Worm (Caenorhabditis elegans) whole organism, late embryonic: ENCODE measurements around the gene sre-20.
A peak's percentile ranks its signal among the peaks of the same experiment; 100 is the strongest.

Experiments used
- C38D4.7 ChIP-seq: fragments of 200-800 bp; sonication (Bioruptor generic); optimal IDR thresholded peaks from 2 replicates; lab custom pipeline; 2018; ENCODE audit warnings: mild to moderate bottlenecking, missing genetic modification characterization, moderate library complexity, missing compliant biosample characterization
- T23F11.4 ChIP-seq: fragments of 200-800 bp; sonication (Bioruptor generic); optimal IDR thresholded peaks from 2 replicates; lab custom pipeline; 2018; ENCODE audit warnings: mild to moderate bottlenecking, missing genetic modification characterization, missing compliant biosample characterization
- ama-1 ChIP-seq: fragments of 150-350 bp; optimal IDR thresholded peaks from 2 replicates; lab custom pipeline; 2014
- ceh-19 ChIP-seq: fragments of 200-800 bp; sonication (Bioruptor generic); optimal IDR thresholded peaks from 2 replicates; lab custom pipeline; 2018; ENCODE audit warnings: mild to moderate bottlenecking, missing genetic modification characterization, missing compliant biosample characterization
- ceh-22 ChIP-seq: sonication (generic microtip); optimal IDR thresholded peaks from 2 replicates; lab custom pipeline; 2017; ENCODE audit warnings: missing biosample characterization, missing genetic modification characterization
- ceh-24 ChIP-seq: sonication (generic microtip); optimal IDR thresholded peaks from 2 replicates; lab custom pipeline; 2016; ENCODE audit warnings: mild to moderate bottlenecking, missing genetic modification characterization, missing compliant biosample characterization
- ceh-34 ChIP-seq: sonication (generic microtip); optimal IDR thresholded peaks from 2 replicates; lab custom pipeline; 2016; ENCODE audit warnings: mild to moderate bottlenecking, missing genetic modification characterization, missing compliant biosample characterization
- ceh-48 ChIP-seq: sonication (generic microtip); optimal IDR thresholded peaks from 2 replicates; lab custom pipeline; 2016; ENCODE audit warnings: missing genetic modification characterization, inconsistent platforms, missing compliant biosample characterization
- ceh-6 ChIP-seq: fragments of 200-800 bp; sonication (Bioruptor generic); optimal IDR thresholded peaks from 2 replicates; lab custom pipeline; 2018; ENCODE audit warnings: mild to moderate bottlenecking, missing genetic modification characterization, missing compliant biosample characterization
- che-1 ChIP-seq: sonication (generic microtip); optimal IDR thresholded peaks from 2 replicates; lab custom pipeline; 2016; ENCODE audit warnings: mild to moderate bottlenecking, missing genetic modification characterization, missing compliant biosample characterization
- dve-1 ChIP-seq: sonication (generic microtip); optimal IDR thresholded peaks from 2 replicates; lab custom pipeline; 2017; ENCODE audit warnings: antibody characterized with exemption, mild to moderate bottlenecking, missing genetic modification characterization, missing compliant biosample characterization
- elt-4 ChIP-seq: sonication (generic microtip); optimal IDR thresholded peaks from 2 replicates; lab custom pipeline; 2016; ENCODE audit warnings: missing genetic modification characterization, missing compliant biosample characterization
- ets-4 ChIP-seq: sonication (generic microtip); optimal IDR thresholded peaks from 2 replicates; lab custom pipeline; 2016; ENCODE audit warnings: missing genetic modification characterization, missing compliant biosample characterization
- eyg-1 ChIP-seq: sonication (generic microtip); optimal IDR thresholded peaks from 2 replicates; lab custom pipeline; 2016; ENCODE audit warnings: missing genotype, missing genetic modification characterization, missing compliant biosample characterization
- hlh-13 ChIP-seq: fragments of 200-800 bp; sonication (Bioruptor generic); optimal IDR thresholded peaks from 2 replicates; lab custom pipeline; 2018; ENCODE audit warnings: mild to moderate bottlenecking, missing genetic modification characterization, missing compliant biosample characterization
- hlh-30 ChIP-seq: sonication (generic microtip); optimal IDR thresholded peaks from 2 replicates; lab custom pipeline; 2017; ENCODE audit warnings: antibody characterized with exemption, missing genetic modification characterization, missing compliant biosample characterization; ENCODE audit not compliant: insufficient read depth
- lin-11 ChIP-seq: fragments of 200-800 bp; sonication (Bioruptor generic); optimal IDR thresholded peaks from 2 replicates; lab custom pipeline; 2018; ENCODE audit warnings: mild to moderate bottlenecking, missing genetic modification characterization, missing compliant biosample characterization
- madf-2 ChIP-seq: sonication (generic microtip); optimal IDR thresholded peaks from 2 replicates; lab custom pipeline; 2017; ENCODE audit warnings: missing genetic modification characterization, missing compliant biosample characterization
- mec-3 ChIP-seq: sonication (generic microtip); optimal IDR thresholded peaks from 2 replicates; lab custom pipeline; 2016; ENCODE audit warnings: borderline replicate concordance, missing genetic modification characterization, missing compliant biosample characterization
- nhr-11 ChIP-seq: fragments of 150-350 bp; optimal IDR thresholded peaks from 2 replicates; lab custom pipeline; 2014; ENCODE audit warnings: missing biosample characterization, missing genetic modification characterization
- nhr-232 ChIP-seq: sonication (generic microtip); optimal IDR thresholded peaks from 2 replicates; lab custom pipeline; 2016; ENCODE audit warnings: missing genetic modification characterization, missing compliant biosample characterization
- npax-4 ChIP-seq: sonication (generic microtip); optimal IDR thresholded peaks from 2 replicates; lab custom pipeline; 2016; ENCODE audit warnings: missing genetic modification characterization, missing compliant biosample characterization
- pag-3 ChIP-seq: sonication (generic microtip); optimal IDR thresholded peaks from 2 replicates; lab custom pipeline; 2016; ENCODE audit warnings: missing compliant biosample characterization, missing genetic modification characterization, borderline replicate concordance
- pat-9 ChIP-seq: fragments of 200-800 bp; sonication (Bioruptor generic); optimal IDR thresholded peaks from 2 replicates; lab custom pipeline; 2018; ENCODE audit warnings: mild to moderate bottlenecking, missing genetic modification characterization, moderate library complexity, missing compliant biosample characterization
- pax-1 ChIP-seq: fragments of 150-350 bp; optimal IDR thresholded peaks from 2 replicates; lab custom pipeline; 2014; ENCODE audit warnings: missing biosample characterization, missing genetic modification characterization
- ref-2 ChIP-seq: sonication (generic microtip); optimal IDR thresholded peaks from 2 replicates; lab custom pipeline; 2016; ENCODE audit warnings: missing genetic modification characterization, missing compliant biosample characterization
- rnt-1 ChIP-seq: sonication (generic microtip); optimal IDR thresholded peaks from 2 replicates; lab custom pipeline; 2016; ENCODE audit warnings: missing genetic modification characterization, missing compliant biosample characterization
- sdc-2 ChIP-seq: sonication (generic microtip); optimal IDR thresholded peaks from 2 replicates; lab custom pipeline; 2016; ENCODE audit warnings: missing genotype, missing genetic modification characterization, missing compliant biosample characterization
- sox-4 ChIP-seq: sonication (generic microtip); optimal IDR thresholded peaks from 2 replicates; lab custom pipeline; 2017; ENCODE audit warnings: mild to moderate bottlenecking, missing genetic modification characterization, inconsistent platforms, missing compliant biosample characterization
- tbx-2 ChIP-seq: sonication (generic microtip); optimal IDR thresholded peaks from 2 replicates; lab custom pipeline; 2016; ENCODE audit warnings: missing genetic modification characterization, missing compliant biosample characterization
- ttx-3 ChIP-seq: sonication (generic microtip); optimal IDR thresholded peaks from 2 replicates; lab custom pipeline; 2016; ENCODE audit warnings: missing genetic modification reagents, missing genetic modification characterization, missing compliant biosample characterization
- unc-42 ChIP-seq: sonication (generic microtip); optimal IDR thresholded peaks from 2 replicates; lab custom pipeline; 2016; ENCODE audit warnings: missing genotype, missing genetic modification characterization, missing compliant biosample characterization
- unc-55 ChIP-seq: sonication (generic microtip); optimal IDR thresholded peaks from 2 replicates; lab custom pipeline; 2017; ENCODE audit warnings: missing biosample characterization, missing genetic modification reagents, missing genetic modification characterization
- unc-86 ChIP-seq: sonication (generic microtip); optimal IDR thresholded peaks from 2 replicates; lab custom pipeline; 2016; ENCODE audit warnings: missing genetic modification characterization, missing compliant biosample characterization
- zip-5 ChIP-seq: sonication (generic microtip); optimal IDR thresholded peaks from 2 replicates; lab custom pipeline; 2016; ENCODE audit warnings: missing genetic modification characterization, missing compliant biosample characterization
- ztf-16 ChIP-seq: sonication (generic microtip); optimal IDR thresholded peaks from 2 replicates; lab custom pipeline; 2017; ENCODE audit warnings: missing genetic modification characterization, missing compliant biosample characterization

Gene sre-20

ce11 chrV:12752407-12752806, 32.4 kb downstream of the sre-20 start, which contains the start of gene C15C8.8:
C15C8.8 (minus strand) TSS chrV:12752507.
- TF ChIP-seq sdc-2 (tag; lab: Kevin White, UChicago) (no peak), hlh-30 (tag; lab: Kevin White, UChicago) (no peak), sox-4 (no peak), ceh-22 (no peak), lin-11 (tag; lab: Kevin White, UChicago) (no peak), npax-4 (tag; lab: Kevin White, UChicago) (no peak), ets-4 (no peak), hlh-13 (no peak), eyg-1 (tag; lab: Kevin White, UChicago) (no peak), ama-1 (lab: Kevin White, UChicago) (no peak), rnt-1 (tag; lab: Kevin White, UChicago) (no peak), che-1 (tag; lab: Kevin White, UChicago) (no peak), ceh-6 (GFP tag; lab: Kevin White, UChicago) (no peak), mec-3 (tag; lab: Kevin White, UChicago) (no peak), dve-1 (no peak), ztf-16 (tag; lab: Kevin White, UChicago) (no peak), pat-9 (tag; lab: Kevin White, UChicago) (no peak), unc-55 (GFP tag; lab: Kevin White, UChicago) (no peak), ttx-3 (tag; lab: Kevin White, UChicago) (no peak), elt-4 (tag; lab: Kevin White, UChicago) (no peak)

DNA sequence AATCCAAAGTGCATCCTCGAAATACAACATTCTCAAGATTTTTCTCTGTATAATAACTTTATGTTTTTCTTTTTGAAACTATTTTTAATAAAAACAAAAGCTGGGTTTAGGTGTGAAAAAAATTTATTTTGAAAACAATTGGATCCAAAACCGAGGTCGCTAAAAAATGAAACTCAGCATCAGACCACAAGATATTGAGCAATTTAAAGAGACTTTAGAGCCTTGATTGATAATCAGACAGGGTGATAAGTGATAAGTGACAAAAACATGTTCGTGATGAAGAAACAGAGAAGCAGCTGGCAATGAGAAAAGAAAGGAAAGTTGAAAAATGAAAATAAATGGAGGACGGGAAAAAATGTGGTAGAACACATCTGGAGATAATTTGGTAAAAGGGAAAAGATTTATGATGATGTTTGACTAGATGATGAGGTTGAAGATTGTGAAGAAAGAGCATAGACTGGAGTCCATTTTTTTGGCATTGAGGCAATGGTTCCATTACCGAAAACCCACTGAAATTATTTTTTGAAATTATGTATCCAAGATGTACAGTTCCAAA, 33.2 kb downstream of the sre-20 start, which contains the start of gene C15C8.6:
C15C8.6 (minus strand) TSS at position 51 of the 556 bp plus-strand sequence.
- TF ChIP-seq pax-1 (tag; lab: Kevin White, UChicago) (no peak), che-1 (tag; lab: Kevin White, UChicago) (no peak), dve-1 (no peak), C38D4.7 (no peak), ceh-34 (tag; lab: Kevin White, UChicago) (no peak), pag-3 (tag; lab: Kevin White, UChicago) (no peak), ceh-24 (tag; lab: Kevin White, UChicago) (no peak), T23F11.4 (GFP tag; lab: Kevin White, UChicago) (no peak), pat-9 (tag; lab: Kevin White, UChicago) (no peak), ref-2 (tag; lab: Kevin White, UChicago) (no peak), nhr-11 (tag; lab: Kevin White, UChicago) (no peak), nhr-232 (tag; lab: Kevin White, UChicago) (no peak), ceh-22 (no peak), ceh-19 (GFP tag; lab: Kevin White, UChicago) (no peak), ceh-6 (GFP tag; lab: Kevin White, UChicago) (no peak), sdc-2 (tag; lab: Kevin White, UChicago) (no peak), zip-5 (tag; lab: Kevin White, UChicago) (no peak), mec-3 (tag; lab: Kevin White, UChicago) (no peak), tbx-2 (tag; lab: Kevin White, UChicago) (no peak)

ce11 chrV:12749558-12749957, 35.2 kb downstream of the sre-20 start:
- no peak for TF ChIP-seq lin-11 (tag; lab: Kevin White, UChicago)
- TF ChIP-seq madf-2 (tag; lab: Kevin White, UChicago): no peak
- TF ChIP-seq unc-86 (tag; lab: Kevin White, UChicago): no peak
- no peak for TF ChIP-seq nhr-232 (tag; lab: Kevin White, UChicago)
- TF ChIP-seq, all 69 proteins: peak for 0

DNA sequence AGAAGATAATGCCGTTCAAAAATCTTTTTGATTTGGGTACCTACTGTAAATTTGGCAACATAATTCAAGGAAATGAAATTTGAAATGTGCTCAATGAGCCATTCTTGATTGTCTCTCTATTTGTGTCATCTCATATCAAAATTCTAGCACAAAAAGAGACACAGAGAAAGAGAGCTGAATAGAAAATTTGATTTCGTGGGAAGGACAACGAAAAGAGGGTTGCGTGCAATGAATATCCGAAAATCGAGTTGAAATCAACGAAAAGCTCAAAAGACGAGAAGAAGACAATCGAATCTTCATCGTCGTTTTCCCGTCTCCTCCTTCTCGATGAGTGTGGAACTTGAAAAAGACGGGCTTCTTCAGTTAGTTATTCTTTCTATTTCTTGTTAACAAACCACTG, 36.9 kb downstream of the sre-20 start, which contains the start of gene C15C8.5:
C15C8.5 (plus strand) TSS at position 152 of the 400 bp plus-strand sequence.
- peak; percentile 97 for TF ChIP-seq unc-42 (tag; lab: Kevin White, UChicago)
- no peak for TF ChIP-seq ceh-48 (tag; lab: Kevin White, UChicago)
